Worm (Caenorhabditis elegans) whole organism, L2 larva: Measurements from ENCODE around the gene srg-16.
"Not testable (repeated sequence)": the region's sequence is repeated elsewhere in the genome, so short reads cannot be mapped to it uniquely, and the experiment has no call there.

ENCODE experiments used
- lin-39 ChIP-seq: fragments of 150-350 bp; optimal IDR thresholded peaks from 2 replicates; lab custom pipeline; 2014; ENCODE audit warnings: missing biosample characterization, missing genetic modification reagents, missing genetic modification characterization
- lsy-2 ChIP-seq, 2 experiments: fragments of 150-350 bp in 1 of 2; sonication (generic microtip) in 1 of 2; optimal IDR thresholded peaks; 2 replicates each; lab custom pipeline; 2014 to 2017; ENCODE audit warnings: missing biosample characterization in 2 of 2, missing genetic modification characterization in 2 of 2

DNA sequence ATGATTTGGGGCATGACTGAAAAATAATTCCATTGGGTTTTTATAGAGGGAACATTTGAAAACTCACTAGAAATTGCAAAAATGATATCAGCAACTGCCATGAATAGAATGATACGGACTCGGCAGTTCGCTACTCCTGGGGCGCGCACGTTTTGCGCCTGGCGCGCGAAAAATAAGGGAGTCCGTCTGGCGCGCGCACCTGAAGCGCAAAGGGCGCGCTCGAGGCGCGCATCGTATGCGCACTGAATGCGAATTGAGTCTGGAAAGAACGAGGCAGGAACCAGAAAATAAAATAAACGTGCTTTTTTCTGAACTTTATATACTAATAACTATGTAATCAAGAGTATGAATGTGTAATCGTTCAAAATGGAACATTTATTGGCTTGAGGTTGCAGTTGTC is 25.8 kb upstream of the srg-16 start, which contains the start of gene Y57A10C.10:
- not testable (repeated sequence) for TF ChIP-seq lsy-2 (tag; optimal IDR thresholded peaks at IDR 0.05; lab: Kevin White, UChicago); lin-39 (tag; lab: Kevin White, UChicago)
